Fruit fly (Drosophila melanogaster): ENCODE results near the gene CG32669.

DNA sequence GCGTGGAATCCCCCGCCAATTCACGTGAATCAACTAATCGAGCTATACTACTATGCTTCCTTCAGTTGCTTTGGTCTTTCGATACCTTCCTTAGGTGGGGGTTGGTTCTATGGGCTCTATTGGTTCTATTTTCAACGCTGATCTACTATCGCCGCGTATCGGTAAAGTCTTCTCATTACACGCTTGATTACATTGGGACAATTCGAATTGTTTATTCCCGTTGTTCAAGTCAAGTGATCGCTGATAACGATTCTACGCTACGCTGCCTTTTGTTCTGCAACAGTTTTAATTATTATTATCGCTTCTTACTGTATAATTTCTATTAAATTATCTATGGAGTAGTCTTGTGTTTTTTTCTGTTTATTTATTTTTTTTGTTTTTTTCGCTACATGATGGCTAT lies 42.8 kb upstream of the CG32669 start:
- TF ChIP-seq CG8301 (tag; optimal IDR thresholded peaks at IDR 0.05) (no peak), fd96Ca (GFP tag; IDR thresholded peaks at IDR 0.05) (no peak), CG4496 (GFP tag; IDR thresholded peaks at IDR 0.05) (no peak), Snoo (tag; optimal IDR thresholded peaks at IDR 0.05) (no peak), CG8159 (tag; optimal IDR thresholded peaks at IDR 0.05) (no peak), rn (GFP tag; IDR thresholded peaks at IDR 0.05) (no peak), CG14655 (GFP tag; optimal IDR thresholded peaks at IDR 0.05) (no peak), gl (tag; optimal IDR thresholded peaks at IDR 0.05) (no peak), CG32121 (GFP tag; IDR thresholded peaks at IDR 0.05) (no peak), Pif1A (GFP tag; optimal IDR thresholded peaks at IDR 0.05) (no peak)
